Worm (Caenorhabditis elegans) whole organism, L1 larva: ENCODE results near the gene Y116A8C.27.

Experiments
- lin-13 ChIP-seq: fragments of 150-350 bp; optimal IDR thresholded peaks from 2 replicates; lab custom pipeline; 2014; ENCODE audit warnings: missing biosample characterization, missing genetic modification reagents, missing genetic modification characterization
- lsy-2 ChIP-seq, 2 experiments: fragments of 150-350 bp; optimal IDR thresholded peaks; 2 replicates each; lab custom pipeline; 2014; ENCODE audit warnings: missing biosample characterization in 2 of 2, missing genetic modification characterization in 2 of 2

DNA sequence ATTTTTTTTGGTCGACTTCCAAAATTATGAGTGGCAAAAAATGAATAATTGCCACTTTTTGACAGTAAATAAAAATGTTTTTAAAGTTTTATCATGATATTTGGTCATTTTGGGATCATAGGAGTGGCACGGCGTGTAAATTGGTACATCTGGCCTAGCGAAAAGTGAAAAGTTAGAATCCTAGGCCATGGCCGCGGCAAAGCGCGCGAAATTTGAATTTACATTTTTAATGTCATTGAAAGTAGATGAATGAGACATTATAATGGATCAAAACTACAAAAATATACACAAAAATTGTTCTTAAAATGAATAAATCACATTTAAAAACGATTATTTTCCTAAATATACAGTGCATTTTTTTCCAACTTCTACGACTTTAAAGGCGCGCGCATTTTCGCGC is 30.4 kb upstream of the Y116A8C.27 start:
- TF ChIP-seq lsy-2 (tag; optimal IDR thresholded peaks at IDR 0.05; lab: Kevin White, UChicago) (no peak), lin-13 (no peak)
